Fruit fly (Drosophila melanogaster) whole organism, embryonic: ENCODE results near the gene CG43095.

Experiments used
- BEAF-32 ChIP-seq: fragments of 200-800 bp; sonication (Bioruptor generic); optimal IDR thresholded peaks from 3 replicates; lab custom pipeline; 2017; ENCODE audit warnings: missing biosample characterization, missing genetic modification characterization, mild to moderate bottlenecking, moderate library complexity, missing genetic modification reagents
- CG11696 ChIP-seq: fragments of 200-800 bp; sonication (Bioruptor generic); IDR thresholded peaks from 2 replicates; pipeline ENCODE4 v1.3.6; 2022; ENCODE audit warnings: missing biosample characterization, missing genetic modification characterization
- CG12155 ChIP-seq: fragments of 200-800 bp; sonication (Bioruptor generic); optimal IDR thresholded peaks from 3 replicates; lab custom pipeline; 2016; ENCODE audit warnings: missing biosample characterization, missing genetic modification characterization
- CG12219 ChIP-seq: fragments of 200-800 bp; sonication (Bioruptor generic); optimal IDR thresholded peaks from 3 replicates; lab custom pipeline; 2018; ENCODE audit warnings: missing biosample characterization, mild to moderate bottlenecking, missing genetic modification characterization
- CG15479 ChIP-seq: fragments of 200-800 bp; sonication (Bioruptor generic); optimal IDR thresholded peaks from 3 replicates; lab custom pipeline; 2019; ENCODE audit warnings: missing biosample characterization, mild to moderate bottlenecking, missing genetic modification characterization, moderate library complexity
- CG30020 ChIP-seq: fragments of 200-800 bp; optimal IDR thresholded peaks from 2 replicates; lab custom pipeline; 2019; ENCODE audit warnings: missing biosample characterization, mild to moderate bottlenecking, missing genetic modification characterization, moderate library complexity
- CG42726 ChIP-seq: fragments of 200-800 bp; sonication (Bioruptor generic); IDR thresholded peaks from 2 replicates; pipeline ENCODE4 v1.3.6; 2022; ENCODE audit warnings: missing biosample characterization, missing genetic modification characterization; ENCODE audit not compliant: partially characterized antibody
- CG43689 ChIP-seq: fragments of 200-800 bp; sonication (Bioruptor generic); IDR thresholded peaks from 2 replicates; pipeline ENCODE4 v1.3.6; 2022; ENCODE audit warnings: missing biosample characterization, missing genetic modification characterization
- CG8765 ChIP-seq: fragments of 200-800 bp; sonication (Bioruptor generic); IDR thresholded peaks from 2 replicates; pipeline ENCODE4 v1.3.6; 2022; ENCODE audit warnings: missing biosample characterization, missing genetic modification characterization
- CG8924 ChIP-seq: fragments of 200-800 bp; optimal IDR thresholded peaks from 3 replicates; lab custom pipeline; 2019; ENCODE audit warnings: missing biosample characterization, mild to moderate bottlenecking, missing genetic modification characterization, moderate library complexity
- CG8944 ChIP-seq: fragments of 200-800 bp; sonication (Bioruptor generic); optimal IDR thresholded peaks from 3 replicates; lab custom pipeline; 2016; ENCODE audit warnings: missing biosample characterization, missing genetic modification characterization
- D ChIP-seq, 2 experiments: fragments of 200-800 bp in 1 of 2; fragments of >200 bp in 1 of 2; sonication (Bioruptor generic) in 1 of 2; optimal IDR thresholded peaks; 2 replicates in 1 of 2; 3 replicates in 1 of 2; lab custom pipeline; 2017; ENCODE audit warnings: mild to moderate bottlenecking in 1 of 2, missing biosample characterization in 1 of 2, missing genetic modification characterization in 1 of 2, missing genetic modification reagents in 1 of 2
- Dip3 ChIP-seq: fragments of 200-800 bp; sonication (Bioruptor generic); optimal IDR thresholded peaks from 3 replicates; lab custom pipeline; 2016; ENCODE audit warnings: missing biosample characterization, missing genetic modification characterization
- HmgZ ChIP-seq: fragments of 200-800 bp; sonication (Bioruptor generic); optimal IDR thresholded peaks from 2 replicates; lab custom pipeline; 2018; ENCODE audit warnings: missing biosample characterization, mild to moderate bottlenecking, missing genetic modification characterization
- Hr51 ChIP-seq, 2 experiments: fragments of 200-800 bp; sonication (Bioruptor generic); optimal IDR thresholded peaks; 2 replicates in 1 of 2; 3 replicates in 1 of 2; lab custom pipeline; 2016 to 2018; ENCODE audit warnings: missing biosample characterization in 2 of 2, missing genetic modification characterization in 2 of 2, mild to moderate bottlenecking in 1 of 2, moderate library complexity in 1 of 2
- Jarid2 ChIP-seq: fragments of 200-800 bp; sonication (Bioruptor generic); optimal IDR thresholded peaks from 3 replicates; lab custom pipeline; 2017; ENCODE audit warnings: mild to moderate bottlenecking, missing biosample characterization, missing genetic modification reagents, missing genetic modification characterization
- Pdp1 ChIP-seq, 2 experiments: fragments of 200-800 bp; sonication (Bioruptor generic); optimal IDR thresholded peaks; 3 replicates each; lab custom pipeline; 2016; ENCODE audit warnings: missing biosample characterization in 2 of 2, missing genetic modification characterization in 2 of 2, mild to moderate bottlenecking in 1 of 2, moderate library complexity in 1 of 2
- Poxn ChIP-seq: fragments of 200-800 bp; sonication (Bioruptor generic); IDR thresholded peaks from 2 replicates; pipeline ENCODE4 v1.3.6; 2022; ENCODE audit warnings: missing biosample characterization, missing genetic modification characterization
- Tbp ChIP-seq: fragments of >200 bp; optimal IDR thresholded peaks from 2 replicates; lab custom pipeline; 2018; ENCODE audit warnings: missing biosample characterization, missing genetic modification characterization
- YL-1 ChIP-seq: fragments of 200-800 bp; sonication (Bioruptor generic); optimal IDR thresholded peaks from 3 replicates; lab custom pipeline; 2017; ENCODE audit warnings: missing biosample characterization, mild to moderate bottlenecking, missing genetic modification characterization
- amos ChIP-seq: fragments of 200-800 bp; sonication (Bioruptor generic); IDR thresholded peaks from 2 replicates; pipeline ENCODE4 v1.3.6; 2022; ENCODE audit warnings: missing biosample characterization, missing genetic modification characterization; ENCODE audit not compliant: partially characterized antibody
- bab2 ChIP-seq: fragments of 200-800 bp; sonication (Bioruptor generic); optimal IDR thresholded peaks from 2 replicates; lab custom pipeline; 2016; ENCODE audit warnings: missing biosample characterization, missing genetic modification characterization
- cad ChIP-seq: fragments of >200 bp; optimal IDR thresholded peaks from 2 replicates; lab custom pipeline; 2017; ENCODE audit warnings: missing biosample characterization, missing genetic modification characterization
- chinmo ChIP-seq: fragments of 200-800 bp; sonication (Bioruptor generic); IDR thresholded peaks from 4 replicates; pipeline ENCODE4 v1.3.6; 2022; ENCODE audit warnings: missing biosample characterization, missing genetic modification characterization; ENCODE audit not compliant: partially characterized antibody
- dimm ChIP-seq: fragments of 200-800 bp; sonication (Bioruptor generic); IDR thresholded peaks from 2 replicates; pipeline ENCODE4 v1.3.6; 2022; ENCODE audit warnings: missing biosample characterization, missing genetic modification characterization
- ems ChIP-seq: fragments of 200-800 bp; sonication (Bioruptor generic); optimal IDR thresholded peaks from 3 replicates; lab custom pipeline; 2016; ENCODE audit warnings: missing biosample characterization, missing genetic modification characterization
- hkb ChIP-seq, 2 experiments: fragments of 200-800 bp in 1 of 2; fragments of >200 bp in 1 of 2; sonication (Bioruptor generic) in 1 of 2; IDR thresholded peaks in 1 of 2; optimal IDR thresholded peaks in 1 of 2; 2 replicates each; pipeline versions ENCODE4 v1.3.6 to Lab custom; 2017 to 2022; ENCODE audit warnings: missing biosample characterization in 1 of 2, missing genetic modification characterization in 1 of 2
- nerfin-2 ChIP-seq: fragments of 200-800 bp; sonication (Bioruptor generic); IDR thresholded peaks from 2 replicates; pipeline ENCODE4 v1.3.6; 2022; ENCODE audit warnings: missing biosample characterization, missing genetic modification characterization; ENCODE audit not compliant: partially characterized antibody
- pho ChIP-seq: fragments of 200-800 bp; sonication (Bioruptor generic); optimal IDR thresholded peaks from 2 replicates; lab custom pipeline; 2016; ENCODE audit warnings: missing biosample characterization, missing genetic modification characterization
- pita ChIP-seq: fragments of 200-800 bp; sonication (Bioruptor generic); optimal IDR thresholded peaks from 2 replicates; lab custom pipeline; 2017; ENCODE audit warnings: missing biosample characterization, mild to moderate bottlenecking, missing genetic modification characterization
- sisA ChIP-seq: fragments of 200-800 bp; sonication (Bioruptor generic); IDR thresholded peaks from 2 replicates; pipeline ENCODE4 v1.3.6; 2022; ENCODE audit warnings: missing biosample characterization, missing genetic modification characterization
- slbo ChIP-seq: fragments of 200-800 bp; sonication (Bioruptor generic); IDR thresholded peaks from 2 replicates; pipeline ENCODE4 v1.3.6; 2022; ENCODE audit warnings: missing biosample characterization, missing genetic modification characterization
- so ChIP-seq: fragments of 200-800 bp; sonication (Bioruptor generic); IDR thresholded peaks from 3 replicates; pipeline ENCODE4 v1.3.6; 2022; ENCODE audit warnings: missing biosample characterization, missing genetic modification characterization
- stwl ChIP-seq: fragments of 200-800 bp; sonication (Bioruptor generic); optimal IDR thresholded peaks from 3 replicates; lab custom pipeline; 2018; ENCODE audit warnings: missing biosample characterization, mild to moderate bottlenecking, missing genetic modification characterization, moderate library complexity
- sug ChIP-seq: fragments of 200-800 bp; optimal IDR thresholded peaks from 2 replicates; lab custom pipeline; 2019; ENCODE audit warnings: missing biosample characterization, mild to moderate bottlenecking, missing genetic modification characterization, moderate library complexity
- tll ChIP-seq, 2 experiments: fragments of 200-800 bp in 1 of 2; fragments of >200 bp in 1 of 2; sonication (Bioruptor generic) in 1 of 2; optimal IDR thresholded peaks; 2 replicates each; lab custom pipeline; 2017 to 2019; ENCODE audit warnings: missing biosample characterization in 2 of 2, missing genetic modification characterization in 2 of 2, mild to moderate bottlenecking in 1 of 2, moderate library complexity in 1 of 2
- twi ChIP-seq: fragments of 200-800 bp; optimal IDR thresholded peaks from 2 replicates; lab custom pipeline; 2019; ENCODE audit warnings: missing biosample characterization, mild to moderate bottlenecking, missing genetic modification characterization, moderate library complexity
- zen ChIP-seq: fragments of 200-800 bp; sonication (Bioruptor generic); optimal IDR thresholded peaks from 3 replicates; lab custom pipeline; 2018; ENCODE audit warnings: missing biosample characterization, mild to moderate bottlenecking, missing genetic modification characterization, moderate library complexity

The CG43095 gene

dm6 chr3R:22793953-22794352 is 22.4 kb upstream of the CG43095 start (continued):
- no peak for TF ChIP-seq pho (GFP tag; lab: Kevin White, UChicago)
- TF ChIP-seq Dip3 (GFP tag; lab: Kevin White, UChicago), result no peak
- no peak for TF ChIP-seq hkb (optimal IDR thresholded peaks at IDR 0.05; lab: Kevin White, UChicago)
- TF ChIP-seq hkb (GFP tag; IDR thresholded peaks at IDR 0.05; lab: Robert Waterston, UW), result no peak
- TF ChIP-seq CG12219 (GFP tag; lab: Kevin White, UChicago), result no peak
- TF ChIP-seq D (optimal IDR thresholded peaks at IDR 0.05; lab: Kevin White, UChicago), result no peak
- no peak for TF ChIP-seq D (GFP tag; optimal IDR thresholded peaks at IDR 0.05; lab: Kevin White, UChicago)
- 0 out of 4 replicates have a peak, but pooled peaks have one; percentile 43 for TF ChIP-seq chinmo (GFP tag; lab: Robert Waterston, UW)
- peak; percentile 70 for TF ChIP-seq pita
- TF ChIP-seq Hr51 (GFP tag; optimal IDR thresholded peaks at IDR 0.05; lab: Kevin White, UChicago), result no peak
- 0 out of 2 replicates have a peak, but pooled peaks have one; percentile 13 for TF ChIP-seq slbo (GFP tag; lab: Robert Waterston, UW)
- TF ChIP-seq CG8765 (GFP tag; lab: Robert Waterston, UW), result no peak; the same call in 1 of the 2 replicates
- peak; percentile 97 for TF ChIP-seq cad
- no peak for TF ChIP-seq CG12155
- TF ChIP-seq nerfin-2, result 0 out of 2 replicates have a peak, but pooled peaks have one; percentile 51
- TF ChIP-seq CG11696 (GFP tag; lab: Robert Waterston, UW), result no peak
- no peak for TF ChIP-seq Pdp1 (GFP tag; optimal IDR thresholded peaks at IDR 0.05; lab: Kevin White, UChicago)
- TF ChIP-seq Tbp (GFP tag; lab: Kevin White, UChicago), result peak; percentile 84
- peak; percentile 90 for TF ChIP-seq stwl (tag; lab: Kevin White, UChicago)
- no peak for TF ChIP-seq CG43689 (GFP tag; lab: Robert Waterston, UW)
- TF ChIP-seq Jarid2 (GFP tag; lab: Kevin White, UChicago), result peak; percentile 1
- peak; percentile 30 for TF ChIP-seq HmgZ
- peak; percentile 64; the same call in 1 of the 2 replicates for TF ChIP-seq amos (GFP tag; lab: Robert Waterston, UW)
- TF ChIP-seq so (GFP tag; lab: Robert Waterston, UW), result no peak
- TF ChIP-seq CG30020 (tag; lab: Kevin White, UChicago), result no peak
- TF ChIP-seq ems (GFP tag; lab: Kevin White, UChicago), result no peak
- TF ChIP-seq sisA (GFP tag; lab: Robert Waterston, UW), result no peak
- TF ChIP-seq YL-1 (GFP tag; lab: Kevin White, UChicago), result peak; percentile 3
- TF ChIP-seq dimm (GFP tag; lab: Robert Waterston, UW), result no peak
- TF ChIP-seq CG42726 (GFP tag; lab: Robert Waterston, UW), result peak; percentile 76
- TF ChIP-seq BEAF-32 (GFP tag; lab: Kevin White, UChicago), result no peak

DNA sequence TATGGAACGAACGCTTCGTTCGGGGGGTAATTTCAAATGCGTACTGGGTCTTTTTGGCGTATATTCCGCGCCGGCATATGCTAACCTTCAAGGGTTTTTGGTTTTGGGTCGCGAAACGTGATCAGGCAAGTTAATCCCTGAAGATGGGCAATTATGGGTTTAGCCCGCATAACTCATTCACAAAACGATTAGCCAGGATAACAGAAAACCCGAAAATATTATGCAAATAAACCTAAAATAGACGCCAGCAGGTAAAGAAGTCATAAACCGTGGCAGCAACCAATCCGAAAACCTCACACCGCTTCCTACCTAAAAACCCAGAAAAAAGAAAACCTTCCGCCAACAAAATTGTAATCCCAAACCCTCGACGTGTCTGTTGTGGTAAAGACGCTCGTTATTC is 17.5 kb upstream of the CG43095 start:
- TF ChIP-seq CG8924 (tag; lab: Kevin White, UChicago), result no peak
- peak; percentile 86 for TF ChIP-seq cad
- TF ChIP-seq sug (tag; lab: Kevin White, UChicago), result no peak
- no peak for TF ChIP-seq Poxn (GFP tag; lab: Robert Waterston, UW)
- no peak for TF ChIP-seq CG8944
- TF ChIP-seq zen, result peak; percentile 85
- TF ChIP-seq twi (tag; lab: Kevin White, UChicago), result peak; percentile 31
- TF ChIP-seq tll (GFP tag; optimal IDR thresholded peaks at IDR 0.05; lab: Kevin White, UChicago), result peak in 1 of 2 experiments; percentile 91
- no peak for TF ChIP-seq bab2 (GFP tag; lab: Kevin White, UChicago)
- TF ChIP-seq CG15479 (GFP tag; lab: Kevin White, UChicago), result peak; percentile 71
